Fruit fly (Drosophila melanogaster) whole organism, embryonic: Measurements from ENCODE around the gene I-2.

Experiments
- ATbp ChIP-seq: fragments of 200-800 bp; sonication (Bioruptor generic); optimal IDR thresholded peaks from 2 replicates; lab custom pipeline; 2017; ENCODE audit warnings: missing biosample characterization, mild to moderate bottlenecking, missing genetic modification characterization, missing genetic modification reagents
- Ada2b ChIP-seq: fragments of 200-800 bp; sonication (Bioruptor generic); IDR thresholded peaks from 2 replicates; pipeline ENCODE4 v1.3.6; 2022; ENCODE audit warnings: missing biosample characterization, missing genetic modification characterization
- BEAF-32 ChIP-seq: fragments of 200-800 bp; sonication (Bioruptor generic); optimal IDR thresholded peaks from 3 replicates; lab custom pipeline; 2017; ENCODE audit warnings: missing biosample characterization, missing genetic modification characterization, mild to moderate bottlenecking, moderate library complexity, missing genetic modification reagents
- CG13775 ChIP-seq: fragments of 200-800 bp; sonication (Bioruptor generic); optimal IDR thresholded peaks from 3 replicates; lab custom pipeline; 2017; ENCODE audit warnings: missing biosample characterization, mild to moderate bottlenecking, missing genetic modification characterization
- CG17359 ChIP-seq: fragments of 200-800 bp; sonication (Bioruptor generic); optimal IDR thresholded peaks from 3 replicates; lab custom pipeline; 2018; ENCODE audit warnings: missing biosample characterization, mild to moderate bottlenecking, missing genetic modification characterization, moderate library complexity
- CG17912 ChIP-seq: fragments of 200-800 bp; sonication (Bioruptor generic); optimal IDR thresholded peaks from 2 replicates; lab custom pipeline; 2018; ENCODE audit warnings: missing biosample characterization, mild to moderate bottlenecking, missing genetic modification characterization
- CG30403 ChIP-seq: fragments of 200-800 bp; sonication (Bioruptor generic); optimal IDR thresholded peaks from 3 replicates; lab custom pipeline; 2016; ENCODE audit warnings: missing biosample characterization, missing genetic modification characterization
- CG32767 ChIP-seq: fragments of 200-800 bp; sonication (Bioruptor generic); IDR thresholded peaks from 2 replicates; pipeline ENCODE4 v1.3.6; 2022; ENCODE audit warnings: missing biosample characterization, missing genetic modification characterization
- CG34376 ChIP-seq: fragments of 200-800 bp; sonication (Bioruptor generic); optimal IDR thresholded peaks from 2 replicates; lab custom pipeline; 2018; ENCODE audit warnings: missing biosample characterization, mild to moderate bottlenecking, missing genetic modification characterization
- CG3995 ChIP-seq: fragments of 200-800 bp; sonication (Bioruptor generic); optimal IDR thresholded peaks from 3 replicates; lab custom pipeline; 2016; ENCODE audit warnings: missing biosample characterization, missing genetic modification characterization
- CG7271 ChIP-seq: fragments of 200-800 bp; sonication (Bioruptor generic); optimal IDR thresholded peaks from 2 replicates; lab custom pipeline; 2018; ENCODE audit warnings: missing biosample characterization, mild to moderate bottlenecking, missing genetic modification characterization, moderate library complexity
- CG7357 ChIP-seq: fragments of 200-800 bp; sonication (Bioruptor generic); IDR thresholded peaks from 3 replicates; pipeline ENCODE4 v1.3.6; 2022; ENCODE audit warnings: missing biosample characterization, missing genetic modification characterization
- CG8290 ChIP-seq, 3 experiments: fragments of 200-800 bp; sonication (Bioruptor generic); optimal IDR thresholded peaks; 2 replicates each; lab custom pipeline; 2016 to 2019; ENCODE audit warnings: missing biosample characterization in 3 of 3, missing genetic modification characterization in 3 of 3, mild to moderate bottlenecking in 2 of 3, moderate library complexity in 1 of 3
- CG8388 ChIP-seq: fragments of 200-800 bp; sonication (Bioruptor generic); optimal IDR thresholded peaks from 2 replicates; lab custom pipeline; 2019; ENCODE audit warnings: missing biosample characterization, mild to moderate bottlenecking, missing genetic modification characterization, moderate library complexity
- CG8478 ChIP-seq: fragments of >200 bp; optimal IDR thresholded peaks from 2 replicates; lab custom pipeline; 2018
- CG8944 ChIP-seq: fragments of 200-800 bp; sonication (Bioruptor generic); optimal IDR thresholded peaks from 3 replicates; lab custom pipeline; 2016; ENCODE audit warnings: missing biosample characterization, missing genetic modification characterization
- CG9215 ChIP-seq: fragments of 200-800 bp; sonication (Bioruptor generic); IDR thresholded peaks from 2 replicates; pipeline ENCODE4 v1.3.6; 2022; ENCODE audit warnings: missing biosample characterization, missing genetic modification characterization
- CG9817 ChIP-seq: fragments of 200-800 bp; sonication (Bioruptor generic); optimal IDR thresholded peaks from 2 replicates; lab custom pipeline; 2018; ENCODE audit warnings: missing biosample characterization, mild to moderate bottlenecking, missing genetic modification characterization, moderate library complexity
- CHES-1-like ChIP-seq: fragments of 200-800 bp; sonication (Bioruptor generic); optimal IDR thresholded peaks from 2 replicates; lab custom pipeline; 2016; ENCODE audit warnings: missing biosample characterization, missing genetic modification characterization
- CoRest ChIP-seq: fragments of 200-800 bp; sonication (Bioruptor generic); optimal IDR thresholded peaks from 3 replicates; lab custom pipeline; 2018; ENCODE audit warnings: missing biosample characterization, mild to moderate bottlenecking, missing genetic modification characterization, moderate library complexity
- Elba2 ChIP-seq: fragments of 200-800 bp; sonication (Bioruptor generic); optimal IDR thresholded peaks from 3 replicates; lab custom pipeline; 2016; ENCODE audit warnings: missing biosample characterization, missing genetic modification characterization
- Scr ChIP-seq: fragments of 200-800 bp; sonication (Bioruptor generic); IDR thresholded peaks from 2 replicates; pipeline ENCODE4 v1.3.6; 2022; ENCODE audit warnings: missing biosample characterization, missing genetic modification characterization; ENCODE audit not compliant: partially characterized antibody
- Side ChIP-seq: fragments of 200-800 bp; sonication (Bioruptor generic); optimal IDR thresholded peaks from 2 replicates; lab custom pipeline; 2016; ENCODE audit warnings: missing biosample characterization, missing genetic modification characterization
- Six4 ChIP-seq: fragments of 200-800 bp; sonication (Bioruptor generic); optimal IDR thresholded peaks from 2 replicates; lab custom pipeline; 2016; ENCODE audit warnings: missing biosample characterization, missing genetic modification characterization
- Xrp1 ChIP-seq: fragments of 200-800 bp; sonication (Bioruptor generic); IDR thresholded peaks from 2 replicates; pipeline ENCODE4 v1.3.6; 2022; ENCODE audit warnings: missing biosample characterization, missing genetic modification characterization
- az2 ChIP-seq: fragments of 200-800 bp; sonication (Bioruptor generic); optimal IDR thresholded peaks from 3 replicates; lab custom pipeline; 2016; ENCODE audit warnings: missing biosample characterization, missing genetic modification characterization
- cato ChIP-seq: fragments of 200-800 bp; sonication (Bioruptor generic); optimal IDR thresholded peaks from 2 replicates; lab custom pipeline; 2016; ENCODE audit warnings: missing biosample characterization, missing genetic modification characterization, borderline replicate concordance
- cg ChIP-seq: fragments of 200-800 bp; sonication (Bioruptor generic); optimal IDR thresholded peaks from 3 replicates; lab custom pipeline; 2019; ENCODE audit warnings: missing biosample characterization, mild to moderate bottlenecking, missing genetic modification characterization, moderate library complexity
- chinmo ChIP-seq: fragments of 200-800 bp; sonication (Bioruptor generic); IDR thresholded peaks from 4 replicates; pipeline ENCODE4 v1.3.6; 2022; ENCODE audit warnings: missing biosample characterization, missing genetic modification characterization; ENCODE audit not compliant: partially characterized antibody
- chn ChIP-seq: fragments of 200-800 bp; sonication (Bioruptor generic); optimal IDR thresholded peaks from 2 replicates; lab custom pipeline; 2016; ENCODE audit warnings: missing biosample characterization, missing genetic modification characterization
- ewg ChIP-seq: fragments of 200-800 bp; sonication (Bioruptor generic); optimal IDR thresholded peaks from 3 replicates; lab custom pipeline; 2017; ENCODE audit warnings: mild to moderate bottlenecking, missing biosample characterization, missing genetic modification reagents, missing genetic modification characterization
- fd3F ChIP-seq: fragments of 200-800 bp; sonication (Bioruptor generic); optimal IDR thresholded peaks from 2 replicates; lab custom pipeline; 2018; ENCODE audit warnings: missing biosample characterization, mild to moderate bottlenecking, missing genetic modification characterization, moderate library complexity
- gfzf ChIP-seq: fragments of 200-800 bp; sonication (Bioruptor generic); optimal IDR thresholded peaks from 2 replicates; lab custom pipeline; 2016; ENCODE audit warnings: missing biosample characterization, mild to moderate bottlenecking, missing genetic modification characterization, moderate library complexity
- grau ChIP-seq: fragments of 200-800 bp; optimal IDR thresholded peaks from 3 replicates; lab custom pipeline; 2019; ENCODE audit warnings: missing biosample characterization, mild to moderate bottlenecking, missing genetic modification characterization, moderate library complexity
- gro ChIP-seq: fragments of 200-800 bp; sonication (Bioruptor generic); optimal IDR thresholded peaks from 2 replicates; lab custom pipeline; 2016; ENCODE audit warnings: missing biosample characterization, missing genetic modification characterization
- klu ChIP-seq: fragments of 200-800 bp; sonication (Bioruptor generic); IDR thresholded peaks from 2 replicates; pipeline ENCODE4 v1.3.6; 2022; ENCODE audit warnings: missing biosample characterization, missing genetic modification characterization
- pan ChIP-seq, 4 experiments: fragments of >200 bp in 3 of 4; fragments of 200-800 bp in 1 of 4; sonication (Bioruptor generic) in 1 of 4; optimal IDR thresholded peaks in 3 of 4; IDR thresholded peaks in 1 of 4; 2 replicates each; pipeline versions ENCODE4 v1.3.6 to Lab custom; 2017 to 2022; ENCODE audit warnings: missing biosample characterization in 2 of 4, missing genetic modification characterization in 2 of 4, mixed read lengths in 1 of 4
- phol ChIP-seq: fragments of 200-800 bp; sonication (Bioruptor generic); optimal IDR thresholded peaks from 3 replicates; lab custom pipeline; 2018; ENCODE audit warnings: missing biosample characterization, mild to moderate bottlenecking, missing genetic modification characterization, moderate library complexity
- rib ChIP-seq: fragments of 200-800 bp; sonication (Bioruptor generic); IDR thresholded peaks from 2 replicates; pipeline ENCODE4 v1.3.6; 2022; ENCODE audit warnings: missing biosample characterization, missing genetic modification characterization
- sc ChIP-seq, 3 experiments: fragments of >200 bp in 2 of 3; fragments of 200-800 bp in 1 of 3; sonication (Bioruptor generic) in 1 of 3; optimal IDR thresholded peaks; 2 replicates in 2 of 3; 3 replicates in 1 of 3; lab custom pipeline; 2017; ENCODE audit warnings: mild to moderate bottlenecking in 1 of 3, missing biosample characterization in 1 of 3, missing genetic modification characterization in 1 of 3, missing genetic modification reagents in 1 of 3
- so ChIP-seq: fragments of 200-800 bp; sonication (Bioruptor generic); IDR thresholded peaks from 3 replicates; pipeline ENCODE4 v1.3.6; 2022; ENCODE audit warnings: missing biosample characterization, missing genetic modification characterization
- stc ChIP-seq: fragments of 200-800 bp; sonication (Bioruptor generic); IDR thresholded peaks from 2 replicates; pipeline ENCODE4 v1.3.6; 2022; ENCODE audit warnings: missing biosample characterization, missing genetic modification characterization
- tap ChIP-seq: fragments of 200-800 bp; optimal IDR thresholded peaks from 3 replicates; lab custom pipeline; 2019; ENCODE audit warnings: missing biosample characterization, mild to moderate bottlenecking, missing genetic modification characterization, moderate library complexity
- tio ChIP-seq: fragments of 200-800 bp; sonication (Bioruptor generic); optimal IDR thresholded peaks from 2 replicates; lab custom pipeline; 2017; ENCODE audit warnings: missing biosample characterization, missing genetic modification characterization, inconsistent platforms
- tna ChIP-seq: fragments of 200-800 bp; sonication (Bioruptor generic); IDR thresholded peaks from 2 replicates; pipeline ENCODE4 v1.3.6; 2022; ENCODE audit warnings: missing biosample characterization, missing genetic modification characterization; ENCODE audit not compliant: partially characterized antibody
- vvl ChIP-seq: fragments of 200-800 bp; sonication (Bioruptor generic); IDR thresholded peaks from 2 replicates; pipeline ENCODE4 v1.3.6; 2022; ENCODE audit warnings: missing biosample characterization, missing genetic modification characterization
- wor ChIP-seq: fragments of 200-800 bp; sonication (Bioruptor generic); IDR thresholded peaks from 2 replicates; pipeline ENCODE4 v1.3.6; 2022; ENCODE audit warnings: missing biosample characterization, missing genetic modification characterization
- z ChIP-seq: fragments of 200-800 bp; sonication (Bioruptor generic); IDR thresholded peaks from 3 replicates; pipeline ENCODE4 v1.3.6; 2022; ENCODE audit warnings: missing biosample characterization, missing genetic modification characterization

The I-2 gene

DNA sequence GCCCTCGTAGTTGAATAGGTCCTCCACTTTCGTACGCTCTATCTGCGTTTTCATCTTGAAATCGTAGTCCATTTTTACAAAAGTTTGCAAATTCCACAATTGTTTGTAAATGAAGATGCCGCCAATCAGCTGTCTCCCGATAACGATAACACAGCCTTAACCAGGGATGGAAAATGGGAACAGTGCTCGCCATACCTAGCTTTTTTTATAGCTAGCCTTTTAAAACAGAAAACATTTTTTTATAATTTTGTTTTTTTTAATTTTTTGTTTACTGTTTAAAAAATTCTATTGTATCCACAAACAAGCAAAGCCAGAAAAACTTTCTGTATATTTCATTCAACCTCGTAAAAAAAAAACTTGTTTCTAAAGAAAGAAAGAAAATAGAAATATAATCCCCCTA is 1.9 kb upstream of the I-2 start, which contains the start of gene Cdk8 (continued):
- TF ChIP-seq tio (GFP tag; lab: Kevin White, UChicago) (no peak), rib (GFP tag; lab: Robert Waterston, UW) (0 out of 2 replicates have a peak, but pooled peaks have one; percentile 27), CG34376 (no peak), CG32767 (GFP tag; lab: Robert Waterston, UW) (no peak), Ada2b (GFP tag; lab: Robert Waterston, UW) (peak; percentile 18; the same call in 1 of the 2 replicates), CG17912 (GFP tag; lab: Kevin White, UChicago) (no peak), stc (peak; percentile 18; the same call in 1 of the 2 replicates), vvl (GFP tag; lab: Robert Waterston, UW) (peak; percentile 56; the same call in 1 of the 2 replicates), gro (peak; percentile 39), sc (optimal IDR thresholded peaks at IDR 0.05; lab: Kevin White, UChicago) (no peak), sc (GFP tag; optimal IDR thresholded peaks at IDR 0.05; lab: Kevin White, UChicago) (no peak), CG9215 (GFP tag; lab: Robert Waterston, UW) (no peak), chn (peak; percentile 9), CG13775 (no peak), Elba2 (no peak), fd3F (GFP tag; lab: Kevin White, UChicago) (peak; percentile 18), Six4 (GFP tag; lab: Kevin White, UChicago) (no peak), CG8290 (GFP tag; optimal IDR thresholded peaks at IDR 0.05; lab: Kevin White, UChicago) (no peak), CG8290 (tag; optimal IDR thresholded peaks at IDR 0.05; lab: Kevin White, UChicago) (no peak), cato (GFP tag; lab: Kevin White, UChicago) (no peak), gfzf (no peak), tna (GFP tag; lab: Robert Waterston, UW) (no peak), klu (GFP tag; lab: Robert Waterston, UW) (no peak), Side (no peak), BEAF-32 (GFP tag; lab: Kevin White, UChicago) (peak; percentile 18), CG17359 (no peak), CG8944 (no peak), z (GFP tag; lab: Robert Waterston, UW) (no peak), az2 (GFP tag; lab: Kevin White, UChicago) (no peak), CG3995 (GFP tag; lab: Kevin White, UChicago) (no peak), CG9817 (peak; percentile 34), Xrp1 (GFP tag; lab: Robert Waterston, UW) (peak; percentile 17; the same call in 1 of the 2 replicates), so (GFP tag; lab: Robert Waterston, UW) (no peak), pan (optimal IDR thresholded peaks at IDR 0.05; lab: Kevin White, UChicago) (no peak), pan (GFP tag; optimal IDR thresholded peaks at IDR 0.05 in 1 of 2, IDR thresholded peaks at IDR 0.05 in 1 of 2) (peak in 1 of 2 experiments; percentile 31), wor (GFP tag; lab: Robert Waterston, UW) (no peak), CG8478 (lab: Kevin White, UChicago) (no peak), cg (GFP tag; lab: Kevin White, UChicago) (no peak), CG7271 (tag; lab: Kevin White, UChicago) (no peak), grau (peak; percentile 44), CoRest (tag; lab: Kevin White, UChicago) (peak; percentile 40), phol (tag; lab: Kevin White, UChicago) (peak; percentile 67), ATbp (no peak), chinmo (GFP tag; lab: Robert Waterston, UW) (no peak), ewg (no peak), CG8388 (GFP tag; lab: Kevin White, UChicago) (peak; percentile 47), CG7357 (no peak), CG30403 (GFP tag; lab: Kevin White, UChicago) (peak; percentile 56), tap (peak; percentile 12), CHES-1-like (peak; percentile 49), Scr (GFP tag; lab: Robert Waterston, UW) (no peak)
